Fruit fly (Drosophila melanogaster): ENCODE results near the gene Rbp9.

DNA sequence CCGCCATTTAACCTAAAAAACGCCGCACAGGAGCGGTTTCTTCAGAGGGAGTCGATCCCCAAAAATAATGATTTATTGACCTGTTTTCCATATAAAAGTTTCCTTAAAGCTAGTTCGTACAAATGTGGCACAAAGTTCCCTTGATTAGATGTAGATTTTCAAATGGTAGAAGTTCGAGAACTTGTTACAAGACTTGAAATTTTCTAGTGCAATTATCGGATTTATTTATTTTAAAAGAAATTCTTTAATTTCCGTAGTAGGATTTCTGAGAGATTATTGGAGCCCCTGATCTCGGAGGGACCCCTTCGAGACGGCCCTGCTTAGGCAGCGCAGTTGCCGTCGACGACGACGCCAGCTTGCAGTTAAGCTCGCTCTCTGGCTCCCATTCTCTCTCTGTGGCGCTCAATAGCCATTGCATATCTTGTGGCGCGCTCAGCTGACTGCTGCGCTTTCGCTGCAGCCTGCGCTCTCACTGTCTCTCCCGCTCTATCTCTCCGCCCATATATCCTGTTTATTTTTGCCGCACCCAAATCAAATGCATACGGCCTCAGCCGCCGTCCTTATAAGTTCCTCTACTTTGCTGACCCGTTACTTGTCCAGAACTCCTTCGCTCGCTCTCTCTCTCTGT lies 3.1 kb downstream of the Rbp9 start:
- TF ChIP-seq Fer2 (tag; optimal IDR thresholded peaks at IDR 0.05) (no peak), Hmr (GFP tag; optimal IDR thresholded peaks at IDR 0.05) (no peak), Nf-YA (GFP tag; IDR thresholded peaks at IDR 0.05) (0 out of 2 replicates have a peak, but pooled peaks have one; percentile 32), CG4424 (GFP tag; optimal IDR thresholded peaks at IDR 0.05) (peak; percentile 64), repo (GFP tag; optimal IDR thresholded peaks at IDR 0.05) (no peak), ara (GFP tag; IDR thresholded peaks at IDR 0.05) (peak; percentile 43; the same call in 1 of the 2 replicates), CG17568 (GFP tag; optimal IDR thresholded peaks at IDR 0.05) (no peak), CG4360 (GFP tag; IDR thresholded peaks at IDR 0.05) (no peak), gt (GFP tag; IDR thresholded peaks at IDR 0.05) (0 out of 2 replicates have a peak, but pooled peaks have one; percentile 52), CG6854 (GFP tag; optimal IDR thresholded peaks at IDR 0.05) (no peak)

Data from whole organism, embryonic.